Worm (Caenorhabditis elegans) whole organism, young adult: ENCODE measurements around the gene C34C12.7.

Experiments
- B0261.1 ChIP-seq: sonication (generic microtip); optimal IDR thresholded peaks from 2 replicates; lab custom pipeline; 2016; ENCODE audit warnings: mild to moderate bottlenecking, missing genetic modification characterization, moderate library complexity, missing compliant biosample characterization
- C17E4.6 ChIP-seq: fragments of 200-800 bp; sonication (Bioruptor generic); IDR thresholded peaks from 2 replicates; pipeline ENCODE4 v1.3.6; 2022; ENCODE audit warnings: missing genetic modification reagents, missing genetic modification characterization, missing compliant biosample characterization
- F10E7.11 ChIP-seq: sonication (generic microtip); optimal IDR thresholded peaks from 2 replicates; lab custom pipeline; 2017; ENCODE audit warnings: mild to moderate bottlenecking, missing genetic modification characterization, moderate library complexity, missing compliant biosample characterization
- F33H1.4 ChIP-seq: fragments of 200-800 bp; sonication (Bioruptor generic); IDR thresholded peaks from 2 replicates; pipeline ENCODE4 v1.3.6; 2022; ENCODE audit warnings: missing genetic modification reagents, missing genetic modification characterization, missing compliant biosample characterization
- F37B4.10 ChIP-seq: fragments of 200-800 bp; sonication (Bioruptor generic); IDR thresholded peaks from 2 replicates; pipeline ENCODE4 v1.3.6; 2022; ENCODE audit warnings: missing genetic modification characterization, missing compliant biosample characterization
- F57A8.1 ChIP-seq: fragments of 200-800 bp; sonication (Bioruptor generic); optimal IDR thresholded peaks from 2 replicates; lab custom pipeline; 2018; ENCODE audit warnings: mild to moderate bottlenecking, missing genetic modification characterization, moderate library complexity, missing compliant biosample characterization
- Y56A3A.18 ChIP-seq: fragments of 200-800 bp; sonication (Bioruptor generic); IDR thresholded peaks from 2 replicates; pipeline ENCODE4 v1.3.6; 2022; ENCODE audit warnings: missing genetic modification reagents, missing genetic modification characterization, missing compliant biosample characterization
- Y95B8A.8 ChIP-seq: fragments of 200-800 bp; sonication (Bioruptor generic); IDR thresholded peaks from 2 replicates; pipeline ENCODE4 v1.3.6; 2022; ENCODE audit warnings: missing genetic modification reagents, missing genetic modification characterization, missing compliant biosample characterization
- ZK185.1 ChIP-seq: sonication (generic microtip); optimal IDR thresholded peaks from 2 replicates; lab custom pipeline; 2016; ENCODE audit warnings: mild to moderate bottlenecking, missing genetic modification characterization, missing compliant biosample characterization; ENCODE audit not compliant: poor library complexity, severe bottlenecking
- akir-1 ChIP-seq: fragments of 200-800 bp; sonication (Bioruptor generic); optimal IDR thresholded peaks from 2 replicates; lab custom pipeline; 2018; ENCODE audit warnings: mild to moderate bottlenecking, missing genetic modification characterization, moderate library complexity, missing compliant biosample characterization
- aptf-2 ChIP-seq: fragments of 200-800 bp; sonication (Bioruptor generic); conservative IDR thresholded peaks from 2 replicates; pipeline ENCODE4 v1.3.6; 2022; ENCODE audit warnings: missing genetic modification reagents, missing genetic modification characterization, missing compliant biosample characterization
- bed-2 ChIP-seq: fragments of 200-800 bp; sonication (Bioruptor generic); IDR thresholded peaks from 2 replicates; pipeline ENCODE4 v1.3.6; 2022; ENCODE audit warnings: missing genetic modification reagents, missing genetic modification characterization, missing compliant biosample characterization
- ceh-100 ChIP-seq: fragments of 200-800 bp; sonication (Bioruptor generic); IDR thresholded peaks from 2 replicates; pipeline ENCODE4 v1.3.6; 2022; ENCODE audit warnings: missing genetic modification reagents, missing genetic modification characterization, missing compliant biosample characterization
- ceh-40 ChIP-seq: fragments of 200-800 bp; sonication (Bioruptor generic); IDR thresholded peaks from 2 replicates; pipeline ENCODE4 v1.3.6; 2022; ENCODE audit warnings: missing genetic modification characterization, missing compliant biosample characterization
- dox-1 ChIP-seq: fragments of 200-800 bp; sonication (Bioruptor generic); IDR thresholded peaks from 2 replicates; pipeline ENCODE4 v1.3.6; 2022; ENCODE audit warnings: missing genetic modification reagents, missing genetic modification characterization, missing compliant biosample characterization
- egrh-3 ChIP-seq: fragments of 200-800 bp; sonication (Bioruptor generic); IDR thresholded peaks from 2 replicates; pipeline ENCODE4 v1.3.6; 2022; ENCODE audit warnings: missing genetic modification reagents, missing genetic modification characterization, missing compliant biosample characterization
- fkh-3 ChIP-seq: sonication (generic microtip); optimal IDR thresholded peaks from 2 replicates; lab custom pipeline; 2016; ENCODE audit warnings: mild to moderate bottlenecking, missing genetic modification characterization, missing compliant biosample characterization
- gei-17 ChIP-seq: fragments of 200-800 bp; sonication (Bioruptor generic); optimal IDR thresholded peaks from 2 replicates; lab custom pipeline; 2018; ENCODE audit warnings: mild to moderate bottlenecking, missing genetic modification characterization, missing compliant biosample characterization
- hlh-12 ChIP-seq: sonication (generic microtip); optimal IDR thresholded peaks from 2 replicates; lab custom pipeline; 2016; ENCODE audit warnings: missing genetic modification characterization, missing compliant biosample characterization
- hlh-26 ChIP-seq: fragments of 200-800 bp; sonication (Bioruptor generic); conservative IDR thresholded peaks from 2 replicates; pipeline ENCODE4 v1.3.6; 2022; ENCODE audit warnings: missing genetic modification reagents, missing genetic modification characterization, missing compliant biosample characterization
- hmg-1.2 ChIP-seq: fragments of 200-800 bp; sonication (Bioruptor generic); IDR thresholded peaks from 2 replicates; pipeline ENCODE4 v1.3.6; 2022; ENCODE audit warnings: missing genetic modification reagents, missing genetic modification characterization, missing compliant biosample characterization
- hsf-1 ChIP-seq: fragments of 200-800 bp; sonication (Bioruptor generic); IDR thresholded peaks from 2 replicates; pipeline ENCODE4 v1.3.6; 2022; ENCODE audit warnings: missing genetic modification reagents, missing genetic modification characterization, missing compliant biosample characterization
- let-607 ChIP-seq, 2 experiments: fragments of 200-800 bp in 1 of 2; sonication (Bioruptor generic) in 1 of 2; sonication (generic microtip) in 1 of 2; optimal IDR thresholded peaks; 2 replicates each; lab custom pipeline; 2016 to 2018; ENCODE audit warnings: mild to moderate bottlenecking in 2 of 2, missing compliant biosample characterization in 2 of 2, missing genetic modification characterization in 2 of 2, moderate library complexity in 2 of 2, missing genotype in 1 of 2
- lin-40 ChIP-seq: sonication (generic microtip); optimal IDR thresholded peaks from 2 replicates; lab custom pipeline; 2016; ENCODE audit warnings: missing genetic modification characterization, mild to moderate bottlenecking, missing compliant biosample characterization, missing genotype, missing genetic modification reagents
- lsy-27 ChIP-seq: sonication (generic microtip); optimal IDR thresholded peaks from 2 replicates; lab custom pipeline; 2017; ENCODE audit warnings: missing genetic modification characterization, mild to moderate bottlenecking, missing compliant biosample characterization, antibody characterized with exemption, missing genotype, borderline replicate concordance; ENCODE audit not compliant: insufficient read depth
- madf-6 ChIP-seq: fragments of 200-800 bp; sonication (Bioruptor generic); IDR thresholded peaks from 2 replicates; pipeline ENCODE4 v1.3.6; 2022; ENCODE audit warnings: missing genetic modification reagents, missing genetic modification characterization, missing compliant biosample characterization
- mcd-1 ChIP-seq: fragments of 200-800 bp; sonication (Bioruptor generic); IDR thresholded peaks from 2 replicates; pipeline ENCODE4 v1.3.6; 2022; ENCODE audit warnings: missing genetic modification reagents, missing genetic modification characterization, missing compliant biosample characterization
- mel-28 ChIP-seq: sonication (generic microtip); optimal IDR thresholded peaks from 2 replicates; lab custom pipeline; 2016; ENCODE audit warnings: borderline replicate concordance, mild to moderate bottlenecking, missing genetic modification characterization, missing compliant biosample characterization
- nfya-1 ChIP-seq: sonication (generic microtip); optimal IDR thresholded peaks from 2 replicates; lab custom pipeline; 2017; ENCODE audit warnings: antibody characterized with exemption, missing compliant biosample characterization, missing genetic modification characterization, borderline replicate concordance; ENCODE audit not compliant: insufficient read depth
- nfyb-1 ChIP-seq: fragments of 200-800 bp; sonication (Bioruptor generic); IDR thresholded peaks from 2 replicates; pipeline ENCODE4 v1.3.6; 2022; ENCODE audit warnings: missing genetic modification reagents, missing genetic modification characterization, missing compliant biosample characterization
- nhr-90 ChIP-seq: sonication (generic microtip); optimal IDR thresholded peaks from 2 replicates; lab custom pipeline; 2016; ENCODE audit warnings: missing genotype, mild to moderate bottlenecking, missing genetic modification characterization, missing compliant biosample characterization
- pbrm-1 ChIP-seq: fragments of 200-800 bp; sonication (Bioruptor generic); IDR thresholded peaks from 2 replicates; pipeline ENCODE4 v1.3.6; 2022; ENCODE audit warnings: missing genetic modification reagents, missing genetic modification characterization, missing compliant biosample characterization
- repo-1 ChIP-seq: sonication (generic microtip); optimal IDR thresholded peaks from 2 replicates; lab custom pipeline; 2017; ENCODE audit warnings: mild to moderate bottlenecking, missing genetic modification characterization, missing compliant biosample characterization
- sea-2 ChIP-seq: fragments of 200-800 bp; sonication (Bioruptor generic); IDR thresholded peaks from 2 replicates; pipeline ENCODE4 v1.3.6; 2022; ENCODE audit warnings: missing genetic modification characterization, missing compliant biosample characterization
- somi-1 ChIP-seq: fragments of 200-800 bp; sonication (Bioruptor generic); optimal IDR thresholded peaks from 2 replicates; lab custom pipeline; 2018; ENCODE audit warnings: mild to moderate bottlenecking, missing genetic modification characterization, missing compliant biosample characterization
- unc-62 ChIP-seq: fragments of 150-350 bp; optimal IDR thresholded peaks from 2 replicates; lab custom pipeline; 2014; ENCODE audit warnings: missing biosample characterization, missing genetic modification reagents, missing genetic modification characterization
- zfh-2 ChIP-seq: fragments of 200-800 bp; sonication (Bioruptor generic); conservative IDR thresholded peaks from 2 replicates; pipeline ENCODE4 v1.3.6; 2022; ENCODE audit warnings: missing genetic modification reagents, missing genetic modification characterization, missing compliant biosample characterization
- ztf-18 ChIP-seq: sonication (generic microtip); optimal IDR thresholded peaks from 2 replicates; lab custom pipeline; 2016; ENCODE audit warnings: missing genotype, mild to moderate bottlenecking, missing genetic modification characterization, missing compliant biosample characterization
- ztf-26 ChIP-seq: sonication (generic microtip); optimal IDR thresholded peaks from 2 replicates; lab custom pipeline; 2017; ENCODE audit warnings: missing genetic modification characterization, missing compliant biosample characterization
- ztf-28 ChIP-seq: fragments of 200-800 bp; sonication (Bioruptor generic); IDR thresholded peaks from 2 replicates; pipeline ENCODE4 v1.3.6; 2022; ENCODE audit warnings: missing genetic modification reagents, missing genetic modification characterization, missing compliant biosample characterization

C34C12.7 gene

ce11 chrIII:3460061-3460460 lies 28.1 kb downstream of the C34C12.7 start, which contains the start of gene C34C12.8 (continued):
- TF ChIP-seq lin-40: peak; percentile 96
- TF ChIP-seq ceh-100 (GFP tag; lab: Robert Waterston, UW): peak; percentile 90
- TF ChIP-seq egrh-3: no peak
- TF ChIP-seq ztf-26 (tag; lab: Kevin White, UChicago): peak; percentile 90
- peak; percentile 85 for TF ChIP-seq hsf-1 (GFP tag; lab: Robert Waterston, UW)
- TF ChIP-seq akir-1 (GFP tag; lab: Kevin White, UChicago): no peak
- peak; percentile 75 for TF ChIP-seq somi-1 (GFP tag; lab: Kevin White, UChicago)
- no peak for TF ChIP-seq nfya-1
- TF ChIP-seq madf-6 (GFP tag; lab: Robert Waterston, UW): peak; percentile 96
- peak; percentile 14 for TF ChIP-seq B0261.1 (tag; lab: Kevin White, UChicago)
- TF ChIP-seq F37B4.10 (GFP tag; lab: Robert Waterston, UW): 0 out of 2 replicates have a peak, but pooled peaks have one; percentile 86
- TF ChIP-seq dox-1 (GFP tag; lab: Robert Waterston, UW): peak; percentile 96
- TF ChIP-seq ztf-18 (tag; lab: Kevin White, UChicago): peak; percentile 99
- no peak for TF ChIP-seq F57A8.1
- TF ChIP-seq nhr-90 (tag; lab: Kevin White, UChicago): no peak
- peak; percentile 67; the same call in 1 of the 2 replicates for TF ChIP-seq Y95B8A.8 (GFP tag; lab: Robert Waterston, UW)
- TF ChIP-seq nfyb-1 (GFP tag; lab: Robert Waterston, UW): peak; percentile 96
- peak; percentile 99 for TF ChIP-seq mcd-1 (GFP tag; lab: Robert Waterston, UW)
- TF ChIP-seq F10E7.11: peak; percentile 12
- TF ChIP-seq ztf-28 (GFP tag; lab: Robert Waterston, UW): peak; percentile 84
- peak; percentile 94 for TF ChIP-seq repo-1 (tag; lab: Kevin White, UChicago)
- TF ChIP-seq lsy-27 (tag; lab: Kevin White, UChicago): no peak
- TF ChIP-seq unc-62 (GFP tag; lab: Kevin White, UChicago): peak; percentile 30
- no peak for TF ChIP-seq hlh-12 (tag; lab: Kevin White, UChicago)
- no peak for TF ChIP-seq ceh-40 (GFP tag; lab: Robert Waterston, UW)
- peak; percentile 89 for TF ChIP-seq C17E4.6 (GFP tag; lab: Robert Waterston, UW)
- peak; percentile 50; the same call in 1 of the 2 replicates for TF ChIP-seq zfh-2 (GFP tag; lab: Robert Waterston, UW)
- no peak for TF ChIP-seq mel-28 (tag; lab: Kevin White, UChicago)
- TF ChIP-seq Y56A3A.18: peak; percentile 93
- TF ChIP-seq gei-17: peak; percentile 78
- no peak for TF ChIP-seq aptf-2 (GFP tag; lab: Robert Waterston, UW)
- TF ChIP-seq bed-2 (GFP tag; lab: Robert Waterston, UW): no peak
- TF ChIP-seq pbrm-1 (GFP tag; lab: Robert Waterston, UW): peak; percentile 96
- TF ChIP-seq ZK185.1 (tag; lab: Kevin White, UChicago): peak; percentile 89
- no peak for TF ChIP-seq hlh-26 (GFP tag; lab: Robert Waterston, UW)
- no peak for TF ChIP-seq sea-2 (GFP tag; lab: Robert Waterston, UW)
- no peak for TF ChIP-seq fkh-3
- peak; percentile 36 to 77 for TF ChIP-seq let-607 (tag; optimal IDR thresholded peaks at IDR 0.05; lab: Kevin White, UChicago)
- peak; percentile 99 for TF ChIP-seq hmg-1.2 (GFP tag; lab: Robert Waterston, UW)
- TF ChIP-seq F33H1.4 (GFP tag; lab: Robert Waterston, UW): peak; percentile 89
